Fruit fly (Drosophila melanogaster): ENCODE measurements around the gene CG7990.

DNA sequence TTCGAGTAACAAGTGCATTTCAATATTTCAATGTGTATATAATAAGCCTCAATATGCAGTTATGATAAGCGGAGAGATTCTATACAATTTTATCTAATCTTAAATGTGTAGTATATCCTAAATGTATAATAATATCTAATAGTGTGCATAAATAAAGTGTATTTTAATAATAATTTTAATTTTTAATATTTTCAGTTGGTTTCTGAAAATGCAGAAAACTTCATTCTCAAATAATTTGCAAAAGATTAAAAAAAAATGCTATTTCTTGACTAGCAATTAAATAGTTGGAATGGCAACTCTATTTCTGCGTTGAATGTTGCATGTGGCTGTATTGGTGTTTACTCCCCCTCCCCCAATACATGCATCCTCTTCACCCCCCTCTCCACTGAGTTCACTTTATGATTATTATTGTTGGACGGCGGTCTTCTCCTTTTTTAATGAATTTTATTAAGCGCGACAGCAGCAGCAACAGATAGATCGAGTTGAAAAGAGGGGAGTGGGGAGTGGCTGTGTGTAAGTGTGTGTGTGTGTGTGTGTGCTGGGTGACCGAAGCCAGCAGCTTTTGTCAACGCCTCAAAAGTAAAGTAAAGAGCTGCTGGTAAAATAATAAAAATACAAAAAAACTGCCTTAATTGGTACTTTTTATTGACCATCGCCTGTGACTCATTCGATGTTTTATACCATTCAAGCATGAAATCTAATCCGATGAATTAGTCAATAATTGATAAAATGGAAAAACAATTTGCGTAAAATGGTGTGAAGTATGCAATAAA is 41.0 kb downstream of the CG7990 start:
- TF ChIP-seq foxo (GFP tag; optimal IDR thresholded peaks at IDR 0.05): no peak
- TF ChIP-seq Myc (optimal IDR thresholded peaks at IDR 0.05): peak; percentile 41
- no peak for TF ChIP-seq br (GFP tag; optimal IDR thresholded peaks at IDR 0.05)
- TF ChIP-seq Hr78 (GFP tag; optimal IDR thresholded peaks at IDR 0.05): no peak
- TF ChIP-seq sage (GFP tag; optimal IDR thresholded peaks at IDR 0.05): no peak
- peak; percentile 25 for TF ChIP-seq HLH106 (tag; optimal IDR thresholded peaks at IDR 0.05)
- TF ChIP-seq CG32264 (GFP tag; optimal IDR thresholded peaks at IDR 0.05): no peak
- TF ChIP-seq fru (GFP tag; optimal IDR thresholded peaks at IDR 0.05): no peak
- no peak for TF ChIP-seq GATAd (GFP tag; optimal IDR thresholded peaks at IDR 0.05)
